Fruit fly (Drosophila melanogaster) whole organism, embryonic: Measurements from ENCODE around the gene CG14960.

ENCODE experiments used
- CG31224 ChIP-seq: fragments of 200-800 bp; sonication (Bioruptor generic); IDR thresholded peaks from 2 replicates; pipeline ENCODE4 v1.3.6; 2022; ENCODE audit warnings: missing biosample characterization, missing genetic modification characterization
- CG8478 ChIP-seq: fragments of >200 bp; optimal IDR thresholded peaks from 2 replicates; lab custom pipeline; 2018
- CG8944 ChIP-seq: fragments of 200-800 bp; sonication (Bioruptor generic); optimal IDR thresholded peaks from 3 replicates; lab custom pipeline; 2016; ENCODE audit warnings: missing biosample characterization, missing genetic modification characterization
- Fer2 ChIP-seq: fragments of 200-800 bp; sonication (Bioruptor generic); optimal IDR thresholded peaks from 2 replicates; lab custom pipeline; 2018; ENCODE audit warnings: missing biosample characterization, mild to moderate bottlenecking, missing genetic modification characterization, moderate library complexity
- lbe ChIP-seq: fragments of 200-800 bp; sonication (Bioruptor generic); optimal IDR thresholded peaks from 2 replicates; lab custom pipeline; 2016; ENCODE audit warnings: missing biosample characterization, mild to moderate bottlenecking, missing genetic modification characterization
- ranshi ChIP-seq: fragments of 200-800 bp; sonication (Bioruptor generic); IDR thresholded peaks from 2 replicates; pipeline ENCODE4 v1.3.6; 2022; ENCODE audit warnings: missing biosample characterization, missing genetic modification characterization

- TF ChIP-seq CG8478 (lab: Kevin White, UChicago) (no peak), Fer2 (tag; lab: Kevin White, UChicago) (no peak), CG31224 (GFP tag; lab: Robert Waterston, UW) (no peak), CG8944 (GFP tag; lab: Kevin White, UChicago) (no peak), ranshi (GFP tag; lab: Robert Waterston, UW) (no peak), lbe (no peak)
These were observed 36.8 kb downstream of the CG14960 start for dm6 chr3L:3307593-3307992.
